Fruit fly (Drosophila melanogaster): Measurements from ENCODE around the gene CG16711.

- TF ChIP-seq Awh (GFP tag; IDR thresholded peaks at IDR 0.05): no peak
- TF ChIP-seq pita (GFP tag; optimal IDR thresholded peaks at IDR 0.05): no peak
- TF ChIP-seq D19A (tag; optimal IDR thresholded peaks at IDR 0.05): no peak
- TF ChIP-seq HLHmδ (GFP tag; optimal IDR thresholded peaks at IDR 0.05): no peak
- no peak for TF ChIP-seq Myb (GFP tag; optimal IDR thresholded peaks at IDR 0.05)
- TF ChIP-seq sna (GFP tag; IDR thresholded peaks at IDR 0.05; ENCODE audit: partially characterized antibody): no peak
- no peak for TF ChIP-seq cas (GFP tag; IDR thresholded peaks at IDR 0.05)
Observed at dm6 chr3L:9708797-9709196, 4.7 kb downstream of the CG16711 start.

Data from whole organism, embryonic.